Worm (Caenorhabditis elegans): ENCODE results near the gene str-140.

ce11 chrV:8104473-8104872 lies 36.8 kb upstream of the str-140 start, which contains the start of gene srlf-16:
- TF ChIP-seq tbx-11 (GFP tag; IDR thresholded peaks at IDR 0.05) (no peak), ets-7 (tag; optimal IDR thresholded peaks at IDR 0.05) (no peak), scrt-1 (GFP tag; IDR thresholded peaks at IDR 0.05) (no peak), F13C5.2 (tag; optimal IDR thresholded peaks at IDR 0.05) (no peak), hnd-1 (tag; optimal IDR thresholded peaks at IDR 0.05) (no peak), flt-1 (GFP tag; IDR thresholded peaks at IDR 0.05) (no peak), B0310.2 (tag; optimal IDR thresholded peaks at IDR 0.05) (no peak)
